Fruit fly (Drosophila melanogaster) whole organism, wandering third instar larva: ENCODE results near the gene Eip63E.

Experiments
- Abd-B ChIP-seq: fragments of >200 bp; optimal IDR thresholded peaks from 2 replicates; lab custom pipeline; 2017; ENCODE audit warnings: missing biosample characterization, missing genetic modification characterization
- CG32264 ChIP-seq: fragments of 200-800 bp; sonication (Bioruptor generic); optimal IDR thresholded peaks from 2 replicates; lab custom pipeline; 2016; ENCODE audit warnings: missing biosample characterization, missing genetic modification characterization
- CG9705 ChIP-seq: fragments of 200-800 bp; sonication (Bioruptor generic); optimal IDR thresholded peaks from 2 replicates; lab custom pipeline; 2018; ENCODE audit warnings: missing biosample characterization, mild to moderate bottlenecking, missing genetic modification characterization
- CrebA ChIP-seq: fragments of 200-800 bp; sonication (Bioruptor generic); optimal IDR thresholded peaks from 2 replicates; lab custom pipeline; 2016; ENCODE audit warnings: missing biosample characterization, mild to moderate bottlenecking, missing genetic modification characterization, borderline replicate concordance
- Dfd ChIP-seq: fragments of >200 bp; optimal IDR thresholded peaks from 2 replicates; lab custom pipeline; 2017; ENCODE audit warnings: missing biosample characterization, missing genetic modification characterization
- Dif ChIP-seq: fragments of 200-275, 200-300 bp; sonication (Bioruptor generic); optimal IDR thresholded peaks from 2 replicates; lab custom pipeline; 2018; ENCODE audit warnings: missing biosample characterization, missing genetic modification characterization; ENCODE audit not compliant: partially characterized antibody
- GATAd ChIP-seq: sonication (Bioruptor generic); optimal IDR thresholded peaks from 2 replicates; lab custom pipeline; 2016; ENCODE audit warnings: missing biosample characterization, missing genetic modification characterization
- HLH106 ChIP-seq: fragments of 200-800 bp; optimal IDR thresholded peaks from 3 replicates; lab custom pipeline; 2019; ENCODE audit warnings: missing biosample characterization, mild to moderate bottlenecking, missing genetic modification characterization, moderate library complexity
- Hnf4 ChIP-seq: fragments of 200-800 bp; sonication (Bioruptor generic); optimal IDR thresholded peaks from 2 replicates; lab custom pipeline; 2016; ENCODE audit warnings: missing biosample characterization, mild to moderate bottlenecking, missing genetic modification characterization
- Hr78 ChIP-seq: fragments of >200 bp; optimal IDR thresholded peaks from 2 replicates; lab custom pipeline; 2017; ENCODE audit warnings: missing biosample characterization, missing genetic modification characterization
- Hr83 ChIP-seq: fragments of 200-300 bp; sonication (Bioruptor generic); optimal IDR thresholded peaks from 2 replicates; lab custom pipeline; 2016; ENCODE audit warnings: missing biosample characterization, mild to moderate bottlenecking, missing genetic modification characterization, moderate library complexity; ENCODE audit not compliant: poor library complexity, severe bottlenecking
- Jra ChIP-seq: sonication (Bioruptor generic); optimal IDR thresholded peaks from 2 replicates; lab custom pipeline; 2016; ENCODE audit warnings: missing biosample characterization, missing genetic modification characterization
- Mio ChIP-seq: sonication (Bioruptor generic); optimal IDR thresholded peaks from 2 replicates; lab custom pipeline; 2016; ENCODE audit warnings: missing biosample characterization, missing genetic modification characterization
- Myc ChIP-seq: fragments of >200 bp; optimal IDR thresholded peaks from 2 replicates; lab custom pipeline; 2017
- N ChIP-seq: fragments of >200 bp; optimal IDR thresholded peaks from 2 replicates; lab custom pipeline; 2018; ENCODE audit warnings: missing biosample characterization, missing external identifiers, missing genetic modification characterization
- OdsH ChIP-seq: fragments of 200-800 bp; sonication (Bioruptor generic); optimal IDR thresholded peaks from 2 replicates; lab custom pipeline; 2016; ENCODE audit warnings: missing biosample characterization, mild to moderate bottlenecking, missing genetic modification characterization
- Rel ChIP-seq, 2 experiments: fragments of 200-800 bp; sonication (Bioruptor generic) in 1 of 2; optimal IDR thresholded peaks; 2 replicates in 1 of 2; 3 replicates in 1 of 2; lab custom pipeline; 2016 to 2019; ENCODE audit warnings: mild to moderate bottlenecking in 2 of 2, missing biosample characterization in 2 of 2, missing genetic modification characterization in 2 of 2, moderate library complexity in 1 of 2
- Sp1 ChIP-seq: fragments of 200-800 bp; sonication (Bioruptor generic); optimal IDR thresholded peaks from 3 replicates; lab custom pipeline; 2019; ENCODE audit warnings: missing biosample characterization, mild to moderate bottlenecking, missing genetic modification characterization, moderate library complexity
- Vsx2 ChIP-seq: fragments of 200-300, 225-300 bp; sonication (Bioruptor generic); optimal IDR thresholded peaks from 2 replicates; lab custom pipeline; 2018; ENCODE audit warnings: missing biosample characterization, missing genetic modification characterization; ENCODE audit not compliant: partially characterized antibody
- br ChIP-seq: fragments of 200-800 bp; sonication (Bioruptor generic); optimal IDR thresholded peaks from 2 replicates; lab custom pipeline; 2016; ENCODE audit warnings: missing biosample characterization, missing genetic modification characterization
- brk ChIP-seq: fragments of 200-800 bp; sonication (Bioruptor generic); optimal IDR thresholded peaks from 2 replicates; lab custom pipeline; 2016; ENCODE audit warnings: missing biosample characterization, mild to moderate bottlenecking, missing genetic modification characterization
- dl ChIP-seq, 2 experiments: fragments of 175-275, 200-275 bp in 1 of 2; fragments of 200-275 bp in 1 of 2; sonication (Bioruptor generic); optimal IDR thresholded peaks; lab custom pipeline; 2018; ENCODE audit warnings: mild to moderate bottlenecking in 2 of 2, missing biosample characterization in 2 of 2, missing genetic modification characterization in 2 of 2, moderate library complexity in 2 of 2; ENCODE audit not compliant: partially characterized antibody in 2 of 2, insufficient read depth in 1 of 2
- dmrt93B ChIP-seq: fragments of 200-800 bp; sonication (Bioruptor generic); optimal IDR thresholded peaks from 2 replicates; lab custom pipeline; 2018; ENCODE audit warnings: missing biosample characterization, mild to moderate bottlenecking, missing genetic modification characterization
- dsf ChIP-seq: sonication (Bioruptor generic); optimal IDR thresholded peaks from 2 replicates; lab custom pipeline; 2016; ENCODE audit warnings: missing biosample characterization, missing genetic modification characterization, borderline replicate concordance
- ey ChIP-seq: fragments of 200-800 bp; sonication (Bioruptor generic); optimal IDR thresholded peaks from 2 replicates; lab custom pipeline; 2016; ENCODE audit warnings: missing biosample characterization, missing genetic modification characterization
- foxo ChIP-seq, 2 experiments: fragments of 200-800 bp; sonication (Bioruptor generic); optimal IDR thresholded peaks; 2 replicates in 1 of 2; 3 replicates in 1 of 2; lab custom pipeline; 2016 to 2017; ENCODE audit warnings: missing biosample characterization in 2 of 2, missing genetic modification characterization in 2 of 2
- fru ChIP-seq: fragments of 200-800 bp; sonication (Bioruptor generic); optimal IDR thresholded peaks from 3 replicates; lab custom pipeline; 2016; ENCODE audit warnings: missing biosample characterization, mild to moderate bottlenecking, missing genetic modification characterization
- h ChIP-seq: fragments of 200-800 bp; sonication (Bioruptor generic); optimal IDR thresholded peaks from 3 replicates; lab custom pipeline; 2016; ENCODE audit warnings: missing biosample characterization, mild to moderate bottlenecking, missing genetic modification characterization
- jim ChIP-seq: fragments of 175-275, 200-325 bp; sonication (Bioruptor generic); optimal IDR thresholded peaks from 2 replicates; lab custom pipeline; 2016; ENCODE audit warnings: missing biosample characterization, mild to moderate bottlenecking, missing genetic modification characterization
- lola ChIP-seq: fragments of >200 bp; optimal IDR thresholded peaks from 2 replicates; lab custom pipeline; 2017; ENCODE audit warnings: missing biosample characterization, missing genetic modification characterization
- pan ChIP-seq: fragments of >200 bp; optimal IDR thresholded peaks from 2 replicates; lab custom pipeline; 2017
- psq ChIP-seq: fragments of 200-800 bp; sonication (Bioruptor generic); optimal IDR thresholded peaks from 3 replicates; lab custom pipeline; 2017; ENCODE audit warnings: missing biosample characterization, mild to moderate bottlenecking, missing genetic modification characterization, moderate library complexity
- rgr ChIP-seq: fragments of 200-800 bp; sonication (Bioruptor generic); optimal IDR thresholded peaks from 3 replicates; lab custom pipeline; 2016; ENCODE audit warnings: missing biosample characterization, mild to moderate bottlenecking, missing genetic modification characterization
- sage ChIP-seq: fragments of 200-800 bp; sonication (Bioruptor generic); optimal IDR thresholded peaks from 2 replicates; lab custom pipeline; 2016; ENCODE audit warnings: missing biosample characterization, mild to moderate bottlenecking, missing genetic modification characterization
- sv ChIP-seq: fragments of 200-800 bp; sonication (Bioruptor generic); optimal IDR thresholded peaks from 3 replicates; lab custom pipeline; 2016; ENCODE audit warnings: missing biosample characterization, missing genetic modification characterization
- tai ChIP-seq: sonication (Bioruptor generic); optimal IDR thresholded peaks from 2 replicates; lab custom pipeline; 2016; ENCODE audit warnings: missing biosample characterization, missing genetic modification characterization
- usp ChIP-seq: fragments of >200 bp; optimal IDR thresholded peaks from 2 replicates; lab custom pipeline; 2017; ENCODE audit warnings: missing biosample characterization, missing genetic modification characterization
- woc ChIP-seq: sonication (Bioruptor generic); optimal IDR thresholded peaks from 2 replicates; lab custom pipeline; 2016; ENCODE audit warnings: missing biosample characterization, mild to moderate bottlenecking, missing genetic modification characterization

Gene Eip63E

DNA sequence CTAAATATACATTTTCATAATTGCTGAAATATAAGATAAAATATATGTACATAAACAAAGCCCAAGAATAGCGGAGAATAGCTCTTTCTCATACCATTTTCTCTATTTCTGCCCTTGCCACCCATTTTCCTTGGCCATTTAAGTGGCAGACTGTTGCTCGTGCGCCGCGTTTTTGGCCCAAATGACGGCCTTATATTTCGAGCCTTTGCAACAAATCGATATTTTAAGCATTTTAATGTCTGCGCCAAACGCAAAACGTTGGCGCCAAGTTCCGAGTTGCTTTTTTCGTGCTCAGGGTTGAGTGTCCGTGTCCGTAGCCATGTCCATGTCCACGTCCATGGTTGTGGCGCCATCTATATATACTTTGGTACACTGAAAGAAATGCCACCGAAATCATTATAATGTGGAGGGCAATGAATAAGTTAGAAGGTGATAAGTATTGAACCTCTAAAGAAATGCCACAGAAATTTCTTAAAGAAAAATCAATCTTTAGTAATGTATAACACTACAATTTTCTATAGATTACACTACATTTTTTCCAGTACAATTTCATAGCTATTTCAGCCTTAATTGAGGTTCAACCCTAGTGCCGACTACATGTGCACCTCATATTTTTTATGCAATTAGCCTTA, 23.3 kb upstream of the Eip63E start:
- no peak for TF ChIP-seq rgr (GFP tag; lab: Kevin White, UChicago)
- no peak for TF ChIP-seq OdsH
- no peak for TF ChIP-seq HLH106 (tag; lab: Kevin White, UChicago)
- no peak for TF ChIP-seq brk (GFP tag; lab: Kevin White, UChicago)
- no peak for TF ChIP-seq GATAd
- no peak for TF ChIP-seq lola (GFP tag; lab: Kevin White, UChicago)
- TF ChIP-seq jim (GFP tag; lab: Kevin White, UChicago) = no peak
- no peak for TF ChIP-seq foxo (GFP tag; optimal IDR thresholded peaks at IDR 0.05; lab: Kevin White, UChicago)
- TF ChIP-seq sv = no peak
- no peak for TF ChIP-seq Abd-B
- TF ChIP-seq Vsx2 (GFP tag; lab: Kevin White, UChicago) = no peak
- TF ChIP-seq pan = no peak

DNA sequence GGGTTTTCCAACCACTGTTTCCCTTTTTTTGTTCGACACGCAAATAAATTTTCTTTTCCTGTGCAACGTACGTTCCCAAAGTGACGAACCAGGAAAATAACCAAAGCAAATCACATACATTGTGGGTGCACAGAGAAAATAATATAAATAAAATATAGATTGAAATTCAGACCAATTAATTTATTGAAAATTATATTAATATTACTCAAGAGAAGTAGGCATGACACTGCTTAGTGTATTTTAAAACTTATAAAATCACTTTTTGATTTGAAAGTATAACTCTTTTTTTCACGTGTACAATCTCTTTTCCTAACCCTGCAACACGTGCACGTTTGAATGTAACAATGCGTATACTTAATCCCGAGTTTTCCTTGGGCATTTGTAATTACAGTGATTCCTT, 19.0 kb upstream of the Eip63E start:
- TF ChIP-seq dsf (GFP tag; lab: Kevin White, UChicago) = no peak

DNA sequence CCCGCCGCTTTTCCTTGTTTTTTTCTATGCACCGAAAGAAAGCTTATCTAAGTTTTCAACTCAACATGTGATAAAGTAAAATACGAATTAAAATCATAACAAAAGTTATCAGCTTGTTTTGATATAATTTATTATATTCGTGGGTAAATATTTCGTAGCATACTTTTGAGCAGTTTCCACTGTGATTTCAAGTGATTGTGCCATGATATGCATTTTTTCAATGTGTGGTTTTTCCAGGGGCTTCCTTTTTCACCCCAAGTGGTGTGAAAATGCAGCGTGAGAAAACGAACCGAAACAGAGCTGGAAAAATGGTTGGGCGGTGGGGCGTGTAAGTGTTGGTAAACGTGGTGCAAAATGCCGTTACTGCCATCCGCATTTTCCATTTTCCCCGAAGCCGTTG, 12.3 kb upstream of the Eip63E start:
- TF ChIP-seq Dif (GFP tag; lab: Kevin White, UChicago) = no peak
- TF ChIP-seq, all 38 proteins: peak for 0

DNA sequence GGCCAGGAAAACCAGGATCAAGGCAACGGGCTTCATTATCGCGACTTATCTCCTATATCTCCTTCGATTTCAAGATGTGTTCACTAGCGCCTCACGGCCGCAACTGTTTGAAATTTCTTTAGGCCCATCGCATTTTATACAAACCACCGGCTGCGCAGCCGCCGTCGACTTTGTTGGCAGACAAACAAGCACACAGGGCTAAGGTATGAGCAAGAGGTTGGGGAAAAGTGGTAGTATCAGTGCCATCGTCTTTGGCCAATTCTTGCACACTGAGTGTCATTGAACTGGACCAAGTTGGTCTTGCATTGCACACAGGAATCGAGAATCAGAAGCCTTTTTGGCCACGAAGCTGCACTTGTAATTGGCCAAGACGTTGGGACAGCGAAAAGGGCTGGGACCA, 3.0 kb upstream of the Eip63E start, which contains the start of gene ImpE2:
TSS of gene ImpE2 (minus strand) at position 115 of the 400 bp plus-strand sequence.
- TF ChIP-seq Dif (GFP tag; lab: Kevin White, UChicago) (peak; percentile 1), Hnf4 (GFP tag; lab: Kevin White, UChicago) (no peak), Hr83 (GFP tag; lab: Kevin White, UChicago) (no peak), Vsx2 (GFP tag; lab: Kevin White, UChicago) (peak; percentile 44)

DNA sequence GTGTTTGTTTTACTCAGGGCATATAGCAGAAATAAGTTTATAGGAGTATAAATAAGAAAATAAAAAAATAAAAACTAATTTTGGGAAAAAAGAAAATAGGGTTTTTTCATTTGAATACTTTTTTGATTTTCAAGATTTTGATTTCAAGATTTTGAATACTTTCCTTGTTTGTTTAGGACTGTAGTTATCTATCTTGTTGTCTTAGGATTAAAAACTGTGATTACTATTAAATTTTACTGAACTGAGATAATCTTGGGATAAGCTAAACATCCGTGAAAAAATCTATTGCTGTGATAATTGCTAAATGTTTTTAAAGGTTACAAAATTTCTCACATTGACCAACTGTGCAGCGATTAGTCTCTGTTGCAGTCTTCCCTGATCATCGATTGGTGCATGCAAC, 2.6 kb upstream of the Eip63E start:
- TF ChIP-seq tai (GFP tag; lab: Kevin White, UChicago) (no peak), br (GFP tag; lab: Kevin White, UChicago) (no peak), GATAd (no peak), Vsx2 (GFP tag; lab: Kevin White, UChicago) (no peak), usp (GFP tag; lab: Kevin White, UChicago) (no peak), brk (GFP tag; lab: Kevin White, UChicago) (no peak), psq (GFP tag; lab: Kevin White, UChicago) (peak; percentile 48), Myc (lab: Kevin White, UChicago) (no peak), ey (GFP tag; lab: Kevin White, UChicago) (peak; percentile 30), Hr83 (GFP tag; lab: Kevin White, UChicago) (no peak), jim (GFP tag; lab: Kevin White, UChicago) (no peak), sv (no peak), dmrt93B (peak; percentile 34), CrebA (GFP tag; lab: Kevin White, UChicago) (no peak), Mio (GFP tag; lab: Kevin White, UChicago) (no peak), foxo (GFP tag; optimal IDR thresholded peaks at IDR 0.05; lab: Kevin White, UChicago) (peak in 1 of 2 experiments; percentile 62), HLH106 (tag; lab: Kevin White, UChicago) (peak; percentile 58), rgr (GFP tag; lab: Kevin White, UChicago) (peak; percentile 23), CG32264 (no peak), CG9705 (GFP tag; lab: Kevin White, UChicago) (no peak), woc (peak; percentile 20), N (GFP tag; lab: Kevin White, UChicago) (no peak), pan (no peak), Hr78 (GFP tag; lab: Kevin White, UChicago) (no peak), sage (GFP tag; lab: Kevin White, UChicago) (no peak), Abd-B (no peak), dl (GFP tag; optimal IDR thresholded peaks at IDR 0.05; lab: Kevin White, UChicago; ENCODE audit: insufficient read depth in 1 of 2, partially characterized antibody in 2 of 2) (no peak), Rel (GFP tag; optimal IDR thresholded peaks at IDR 0.05; lab: Kevin White, UChicago) (no peak), Rel (tag; optimal IDR thresholded peaks at IDR 0.05; lab: Kevin White, UChicago) (no peak), Dfd (GFP tag; lab: Kevin White, UChicago) (no peak), OdsH (peak; percentile 49), h (GFP tag; lab: Kevin White, UChicago) (peak; percentile 53), Dif (GFP tag; lab: Kevin White, UChicago) (no peak), lola (GFP tag; lab: Kevin White, UChicago) (no peak), Sp1 (GFP tag; lab: Kevin White, UChicago) (peak; percentile 62), Hnf4 (GFP tag; lab: Kevin White, UChicago) (no peak), dsf (GFP tag; lab: Kevin White, UChicago) (no peak), fru (GFP tag; lab: Kevin White, UChicago) (peak; percentile 65), Jra (GFP tag; lab: Kevin White, UChicago) (no peak)
- TF ChIP-seq, all 38 proteins: peak for 11
